Worm (Caenorhabditis elegans) whole organism, L4 larva: ENCODE measurements around the gene sdc-3.

Experiments
- ZK546.5 ChIP-seq, 2 experiments: sonication (generic microtip); optimal IDR thresholded peaks; 2 replicates each; lab custom pipeline; 2017; ENCODE audit warnings: missing biosample characterization in 2 of 2, missing genetic modification characterization in 2 of 2
- daf-19 ChIP-seq: fragments of 200-800 bp; sonication (Bioruptor generic); conservative IDR thresholded peaks from 2 replicates; pipeline ENCODE4 v1.3.6; 2022; ENCODE audit warnings: missing genetic modification characterization, missing compliant biosample characterization
- daf-8 ChIP-seq: fragments of 200-800 bp; sonication (Bioruptor generic); IDR thresholded peaks from 2 replicates; pipeline ENCODE4 v1.3.6; 2022; ENCODE audit warnings: missing genetic modification characterization, missing compliant biosample characterization
- egl-27 ChIP-seq: sonication (generic microtip); optimal IDR thresholded peaks from 3 replicates; lab custom pipeline; 2017; ENCODE audit warnings: missing biosample characterization, missing genetic modification reagents, missing genetic modification characterization
- jun-1 ChIP-seq: fragments of 150-350 bp; optimal IDR thresholded peaks from 2 replicates; lab custom pipeline; 2014; ENCODE audit warnings: missing biosample characterization, missing genetic modification reagents, missing genetic modification characterization
- lsy-2 ChIP-seq, 2 experiments: fragments of 150-350 bp in 1 of 2; sonication (generic microtip) in 1 of 2; optimal IDR thresholded peaks; 2 replicates each; lab custom pipeline; 2014 to 2017; ENCODE audit warnings: missing biosample characterization in 2 of 2, missing genetic modification characterization in 2 of 2
- nhr-6 ChIP-seq: fragments of 150-350 bp; optimal IDR thresholded peaks from 2 replicates; lab custom pipeline; 2014; ENCODE audit warnings: missing biosample characterization, missing genetic modification characterization
- nhr-76 ChIP-seq: fragments of 150-350 bp; optimal IDR thresholded peaks from 2 replicates; lab custom pipeline; 2014; ENCODE audit warnings: missing biosample characterization, missing genetic modification characterization
- pha-4 ChIP-seq, 2 experiments: fragments of 150-350 bp in 1 of 2; fragments of 200-800 bp in 1 of 2; sonication (Bioruptor generic) in 1 of 2; IDR thresholded peaks in 1 of 2; optimal IDR thresholded peaks in 1 of 2; 2 replicates each; pipeline versions ENCODE4 v1.3.6 to Lab custom; 2014 to 2022; ENCODE audit warnings: missing genetic modification characterization in 2 of 2, missing genetic modification reagents in 2 of 2, missing biosample characterization in 1 of 2, missing compliant biosample characterization in 1 of 2
- saeg-2 ChIP-seq: fragments of 200-800 bp; sonication (Bioruptor generic); IDR thresholded peaks from 2 replicates; pipeline ENCODE4 v1.3.6; 2022; ENCODE audit warnings: missing genetic modification reagents, missing genetic modification characterization, missing compliant biosample characterization
- unc-39 ChIP-seq: sonication (generic microtip); optimal IDR thresholded peaks from 2 replicates; lab custom pipeline; 2017; ENCODE audit warnings: missing biosample characterization, missing genetic modification characterization
- zag-1 ChIP-seq: fragments of 150-350 bp; optimal IDR thresholded peaks from 2 replicates; lab custom pipeline; 2014; ENCODE audit warnings: missing biosample characterization, missing genetic modification characterization
- ztf-11 ChIP-seq: fragments of 150-350 bp; optimal IDR thresholded peaks from 2 replicates; lab custom pipeline; 2014; ENCODE audit warnings: missing biosample characterization, missing genetic modification characterization

DNA sequence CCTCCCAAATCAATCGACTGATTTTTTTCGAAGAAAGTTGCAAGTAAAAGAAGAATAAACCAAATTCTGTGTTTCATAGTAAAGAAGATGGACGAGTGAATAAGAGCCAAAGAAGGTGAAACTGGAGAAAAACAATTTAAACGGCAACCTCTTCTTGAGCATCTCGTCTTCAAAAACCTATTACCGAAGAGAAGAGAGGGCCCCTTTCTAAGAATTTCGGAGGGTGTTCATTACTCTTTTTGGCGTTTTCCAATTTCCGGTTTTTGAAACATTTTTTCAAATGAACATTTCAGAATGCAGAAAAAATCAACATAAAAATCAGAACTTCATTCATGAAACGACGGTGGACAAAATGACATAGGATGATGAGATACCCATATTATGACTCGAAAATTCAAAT is 36.4 kb downstream of the sdc-3 start, which contains the start of gene nmr-2:
- TF ChIP-seq egl-27 (tag; lab: Kevin White, UChicago) (no peak), nhr-76 (tag; lab: Kevin White, UChicago) (no peak), daf-19 (GFP tag; lab: Robert Waterston, UW) (no peak), saeg-2 (GFP tag; lab: Robert Waterston, UW) (no peak), pha-4 (GFP tag; IDR thresholded peaks at IDR 0.05; lab: Robert Waterston, UW) (no peak), pha-4 (tag; optimal IDR thresholded peaks at IDR 0.05; lab: Kevin White, UChicago) (no peak), jun-1 (tag; lab: Kevin White, UChicago) (no peak), ztf-11 (tag; lab: Kevin White, UChicago) (no peak), nhr-6 (no peak), unc-39 (tag; lab: Kevin White, UChicago) (no peak), ZK546.5 (tag; optimal IDR thresholded peaks at IDR 0.05; lab: Kevin White, UChicago) (no peak), lsy-2 (tag; optimal IDR thresholded peaks at IDR 0.05; lab: Kevin White, UChicago) (no peak), zag-1 (tag; lab: Kevin White, UChicago) (no peak), daf-8 (GFP tag; lab: Robert Waterston, UW) (no peak)
